Fruit fly (Drosophila melanogaster) S2 (cell line): Measurements from ENCODE around the gene CG14930.

Source experiments
- CG8478 ChIP-seq: fragments of >200 bp; optimal IDR thresholded peaks from 2 replicates; lab custom pipeline; 2018
- CTCF ChIP-seq, 2 experiments: fragments of >200 bp; optimal IDR thresholded peaks; 2 replicates each; lab custom pipeline; 2018

Gene CG14930

dm6 chr2L:11521185-11521584, at the start of gene CG14930:
Gene CG14930, minus strand, starts transcription at chr2L:11521285.
- TF ChIP-seq CG8478 (lab: Kevin White, UChicago) (no peak), CTCF (optimal IDR thresholded peaks at IDR 0.05; lab: Kevin White, UChicago) (no peak)

dm6 chr2L:11553825-11554224, 32.7 kb upstream of the CG14930 start:
- TF ChIP-seq CTCF (optimal IDR thresholded peaks at IDR 0.05; lab: Kevin White, UChicago) (no peak), CG8478 (lab: Kevin White, UChicago) (no peak)

dm6 chr2L:11535845-11536244, 14.8 kb upstream of the CG14930 start, which contains the start of gene CG43438:
Gene CG43438, plus strand, starts transcription at chr2L:11536145.
- no peak for TF ChIP-seq CTCF (optimal IDR thresholded peaks at IDR 0.05; lab: Kevin White, UChicago)
- no peak for TF ChIP-seq CG8478 (lab: Kevin White, UChicago)

dm6 chr2L:11531520-11531919, 10.4 kb upstream of the CG14930 start, which contains the start of gene CG34162:
Gene CG34162, plus strand, starts transcription at chr2L:11531820.
- TF ChIP-seq CTCF (optimal IDR thresholded peaks at IDR 0.05; lab: Kevin White, UChicago): no peak
- TF ChIP-seq CG8478 (lab: Kevin White, UChicago): no peak

- TF ChIP-seq CTCF (optimal IDR thresholded peaks at IDR 0.05; lab: Kevin White, UChicago) (no peak), CG8478 (lab: Kevin White, UChicago) (no peak)
These were observed 9.9 kb upstream of the CG14930 start, which contains the start of gene CG31706 for dm6 chr2L:11530952-11531351. Gene CG31706, minus strand, starts transcription at chr2L:11531052.

- TF ChIP-seq CTCF (optimal IDR thresholded peaks at IDR 0.05; lab: Kevin White, UChicago) (no peak), CG8478 (lab: Kevin White, UChicago) (no peak)
These were observed 7.1 kb upstream of the CG14930 start, which contains the start of gene CG31705 for dm6 chr2L:11528129-11528589. Gene CG31705, minus strand, starts transcription at chr2L:11528205.

- no peak for TF ChIP-seq CG8478 (lab: Kevin White, UChicago)
- TF ChIP-seq CTCF (optimal IDR thresholded peaks at IDR 0.05; lab: Kevin White, UChicago): no peak
These were observed 1.6 kb upstream of the CG14930 start, which contains the start of gene CG43153 for dm6 chr2L:11522676-11523075. Gene CG43153, minus strand, starts transcription at chr2L:11522776.

dm6 chr2L:11519532-11519931, 1.6 kb downstream of the CG14930 start, which contains the start of gene CG14929:
Gene CG14929, plus strand, starts transcription at chr2L:11519832.
- TF ChIP-seq CG8478 (lab: Kevin White, UChicago) (no peak), CTCF (optimal IDR thresholded peaks at IDR 0.05; lab: Kevin White, UChicago) (no peak)

dm6 chr2L:11516526-11517441, 4.3 kb downstream of the CG14930 start, which contains the start of the genes Dlg5 and CG4970:
Gene Dlg5, minus strand, starts transcription at chr2L:11517081.
Gene CG4970, plus strand, starts transcription at chr2L:11517391.
- TF ChIP-seq CTCF (optimal IDR thresholded peaks at IDR 0.05; lab: Kevin White, UChicago) (peak; percentile 77 to 84), CG8478 (lab: Kevin White, UChicago) (no peak)

- no peak for TF ChIP-seq CTCF (optimal IDR thresholded peaks at IDR 0.05; lab: Kevin White, UChicago)
- no peak for TF ChIP-seq CG8478 (lab: Kevin White, UChicago)
These were observed 16.1 kb downstream of the CG14930 start for dm6 chr2L:11504896-11505569.

- TF ChIP-seq CTCF (optimal IDR thresholded peaks at IDR 0.05; lab: Kevin White, UChicago) (no peak), CG8478 (lab: Kevin White, UChicago) (no peak)
These were observed 18.4 kb downstream of the CG14930 start for dm6 chr2L:11502698-11503097.

dm6 chr2L:11501427-11501968, 19.6 kb downstream of the CG14930 start, which contains the start of gene spz4:
Gene spz4, plus strand, starts transcription at chr2L:11501715.
- TF ChIP-seq CTCF (optimal IDR thresholded peaks at IDR 0.05; lab: Kevin White, UChicago) (no peak), CG8478 (lab: Kevin White, UChicago) (no peak)

- TF ChIP-seq CG8478 (lab: Kevin White, UChicago) (no peak), CTCF (optimal IDR thresholded peaks at IDR 0.05; lab: Kevin White, UChicago) (no peak)
These were observed 20.4 kb downstream of the CG14930 start for dm6 chr2L:11500649-11501048.

dm6 chr2L:11498839-11499238, 22.2 kb downstream of the CG14930 start, which contains the start of gene Cog8:
Gene Cog8, minus strand, starts transcription at chr2L:11498948.
- peak in 1 of 2 experiments; percentile 5 for TF ChIP-seq CTCF (optimal IDR thresholded peaks at IDR 0.05; lab: Kevin White, UChicago)
- no peak for TF ChIP-seq CG8478 (lab: Kevin White, UChicago)
